Worm (Caenorhabditis elegans) whole organism, late embryonic: ENCODE measurements around the gene ife-2.

Source experiments
- F13H6.1 ChIP-seq: sonication (generic microtip); optimal IDR thresholded peaks from 2 replicates; lab custom pipeline; 2016; ENCODE audit warnings: missing genetic modification characterization, missing compliant biosample characterization
- K09A11.1 ChIP-seq: sonication (generic microtip); optimal IDR thresholded peaks from 2 replicates; lab custom pipeline; 2017; ENCODE audit warnings: antibody characterized with exemption, mild to moderate bottlenecking, missing genetic modification characterization, missing compliant biosample characterization; ENCODE audit not compliant: insufficient read depth
- T23F11.4 ChIP-seq: fragments of 200-800 bp; sonication (Bioruptor generic); optimal IDR thresholded peaks from 2 replicates; lab custom pipeline; 2018; ENCODE audit warnings: mild to moderate bottlenecking, missing genetic modification characterization, missing compliant biosample characterization
- Y22D7AL.16 ChIP-seq: sonication (generic microtip); optimal IDR thresholded peaks from 2 replicates; lab custom pipeline; 2016; ENCODE audit warnings: missing genetic modification characterization, missing compliant biosample characterization
- ceh-22 ChIP-seq: sonication (generic microtip); optimal IDR thresholded peaks from 2 replicates; lab custom pipeline; 2017; ENCODE audit warnings: missing biosample characterization, missing genetic modification characterization
- ceh-30 ChIP-seq: fragments of 150-350 bp; optimal IDR thresholded peaks from 2 replicates; lab custom pipeline; 2014; ENCODE audit warnings: missing biosample characterization, missing genetic modification characterization
- ceh-31 ChIP-seq: sonication (generic microtip); optimal IDR thresholded peaks from 2 replicates; lab custom pipeline; 2016; ENCODE audit warnings: missing genetic modification characterization, missing compliant biosample characterization
- ceh-6 ChIP-seq: fragments of 200-800 bp; sonication (Bioruptor generic); optimal IDR thresholded peaks from 2 replicates; lab custom pipeline; 2018; ENCODE audit warnings: mild to moderate bottlenecking, missing genetic modification characterization, missing compliant biosample characterization
- che-1 ChIP-seq: sonication (generic microtip); optimal IDR thresholded peaks from 2 replicates; lab custom pipeline; 2016; ENCODE audit warnings: mild to moderate bottlenecking, missing genetic modification characterization, missing compliant biosample characterization
- dmd-4 ChIP-seq: sonication (generic microtip); optimal IDR thresholded peaks from 2 replicates; lab custom pipeline; 2016; ENCODE audit warnings: borderline replicate concordance, missing genetic modification characterization, missing compliant biosample characterization
- dve-1 ChIP-seq: sonication (generic microtip); optimal IDR thresholded peaks from 2 replicates; lab custom pipeline; 2017; ENCODE audit warnings: antibody characterized with exemption, mild to moderate bottlenecking, missing genetic modification characterization, missing compliant biosample characterization
- elt-4 ChIP-seq: sonication (generic microtip); optimal IDR thresholded peaks from 2 replicates; lab custom pipeline; 2016; ENCODE audit warnings: missing genetic modification characterization, missing compliant biosample characterization
- eyg-1 ChIP-seq: sonication (generic microtip); optimal IDR thresholded peaks from 2 replicates; lab custom pipeline; 2016; ENCODE audit warnings: missing genotype, missing genetic modification characterization, missing compliant biosample characterization
- fkh-10 ChIP-seq: fragments of 150-350 bp; optimal IDR thresholded peaks from 2 replicates; lab custom pipeline; 2014; ENCODE audit warnings: missing biosample characterization, missing genetic modification reagents, missing genetic modification characterization
- fkh-6 ChIP-seq: sonication (generic microtip); optimal IDR thresholded peaks from 2 replicates; lab custom pipeline; 2016; ENCODE audit warnings: missing genetic modification characterization, missing compliant biosample characterization
- gmeb-2 ChIP-seq: sonication (generic microtip); optimal IDR thresholded peaks from 2 replicates; lab custom pipeline; 2016; ENCODE audit warnings: missing genetic modification characterization, inconsistent platforms, missing compliant biosample characterization
- hlh-30 ChIP-seq: sonication (generic microtip); optimal IDR thresholded peaks from 2 replicates; lab custom pipeline; 2017; ENCODE audit warnings: antibody characterized with exemption, missing genetic modification characterization, missing compliant biosample characterization; ENCODE audit not compliant: insufficient read depth
- hlh-6 ChIP-seq: sonication (generic microtip); optimal IDR thresholded peaks from 2 replicates; lab custom pipeline; 2016; ENCODE audit warnings: missing genotype, missing genetic modification characterization, missing compliant biosample characterization
- hlh-8 ChIP-seq: sonication (generic microtip); optimal IDR thresholded peaks from 2 replicates; lab custom pipeline; 2016; ENCODE audit warnings: missing genotype, missing genetic modification characterization, missing compliant biosample characterization
- lin-11 ChIP-seq: fragments of 200-800 bp; sonication (Bioruptor generic); optimal IDR thresholded peaks from 2 replicates; lab custom pipeline; 2018; ENCODE audit warnings: mild to moderate bottlenecking, missing genetic modification characterization, missing compliant biosample characterization
- madf-2 ChIP-seq: sonication (generic microtip); optimal IDR thresholded peaks from 2 replicates; lab custom pipeline; 2017; ENCODE audit warnings: missing genetic modification characterization, missing compliant biosample characterization
- nhr-232 ChIP-seq: sonication (generic microtip); optimal IDR thresholded peaks from 2 replicates; lab custom pipeline; 2016; ENCODE audit warnings: missing genetic modification characterization, missing compliant biosample characterization
- odd-2 ChIP-seq: sonication (generic microtip); optimal IDR thresholded peaks from 2 replicates; lab custom pipeline; 2017; ENCODE audit warnings: antibody characterized with exemption, mild to moderate bottlenecking, missing genetic modification characterization, missing compliant biosample characterization
- pag-3 ChIP-seq: sonication (generic microtip); optimal IDR thresholded peaks from 2 replicates; lab custom pipeline; 2016; ENCODE audit warnings: missing compliant biosample characterization, missing genetic modification characterization, borderline replicate concordance
- pat-9 ChIP-seq: fragments of 200-800 bp; sonication (Bioruptor generic); optimal IDR thresholded peaks from 2 replicates; lab custom pipeline; 2018; ENCODE audit warnings: mild to moderate bottlenecking, missing genetic modification characterization, moderate library complexity, missing compliant biosample characterization
- pha-2 ChIP-seq: sonication (generic microtip); optimal IDR thresholded peaks from 2 replicates; lab custom pipeline; 2017; ENCODE audit warnings: mild to moderate bottlenecking, missing genetic modification characterization, missing compliant biosample characterization
- pqm-1 ChIP-seq: sonication (generic microtip); optimal IDR thresholded peaks from 2 replicates; lab custom pipeline; 2016; ENCODE audit warnings: missing genetic modification characterization, missing compliant biosample characterization
- pros-1 ChIP-seq: fragments of 150-350 bp; optimal IDR thresholded peaks from 2 replicates; lab custom pipeline; 2014; ENCODE audit warnings: missing biosample characterization, missing genetic modification reagents, missing genetic modification characterization
- sdc-2 ChIP-seq: sonication (generic microtip); optimal IDR thresholded peaks from 2 replicates; lab custom pipeline; 2016; ENCODE audit warnings: missing genotype, missing genetic modification characterization, missing compliant biosample characterization
- sox-4 ChIP-seq: sonication (generic microtip); optimal IDR thresholded peaks from 2 replicates; lab custom pipeline; 2017; ENCODE audit warnings: mild to moderate bottlenecking, missing genetic modification characterization, inconsistent platforms, missing compliant biosample characterization
- syd-9 ChIP-seq: sonication (generic microtip); optimal IDR thresholded peaks from 2 replicates; lab custom pipeline; 2016; ENCODE audit warnings: mild to moderate bottlenecking, missing genetic modification characterization, moderate library complexity, missing compliant biosample characterization
- tbx-2 ChIP-seq: sonication (generic microtip); optimal IDR thresholded peaks from 2 replicates; lab custom pipeline; 2016; ENCODE audit warnings: missing genetic modification characterization, missing compliant biosample characterization
- tbx-7 ChIP-seq: sonication (generic microtip); optimal IDR thresholded peaks from 2 replicates; lab custom pipeline; 2016; ENCODE audit warnings: missing genotype, missing genetic modification characterization, missing compliant biosample characterization
- ttx-3 ChIP-seq: sonication (generic microtip); optimal IDR thresholded peaks from 2 replicates; lab custom pipeline; 2016; ENCODE audit warnings: missing genetic modification reagents, missing genetic modification characterization, missing compliant biosample characterization
- unc-55 ChIP-seq: sonication (generic microtip); optimal IDR thresholded peaks from 2 replicates; lab custom pipeline; 2017; ENCODE audit warnings: missing biosample characterization, missing genetic modification reagents, missing genetic modification characterization
- ztf-16 ChIP-seq: sonication (generic microtip); optimal IDR thresholded peaks from 2 replicates; lab custom pipeline; 2017; ENCODE audit warnings: missing genetic modification characterization, missing compliant biosample characterization

ife-2 gene

ce11 chrX:381029-381428 is 1.5 kb downstream of the ife-2 start:
- TF ChIP-seq eyg-1 (tag; lab: Kevin White, UChicago) (no peak), fkh-6 (no peak), elt-4 (tag; lab: Kevin White, UChicago) (no peak)

ce11 chrX:380505-380904 is 2.0 kb downstream of the ife-2 start, which contains the start of gene R04A9.3:
TSS of gene R04A9.3 (minus strand) at chrX:380605.
- no peak for TF ChIP-seq madf-2 (tag; lab: Kevin White, UChicago)
- no peak for TF ChIP-seq K09A11.1
- no peak for TF ChIP-seq hlh-8 (tag; lab: Kevin White, UChicago)
- TF ChIP-seq unc-55 = no peak
- no peak for TF ChIP-seq tbx-2 (tag; lab: Kevin White, UChicago)
- no peak for TF ChIP-seq fkh-10 (GFP tag; lab: Kevin White, UChicago)
- TF ChIP-seq nhr-232 = no peak
- no peak for TF ChIP-seq ttx-3 (tag; lab: Kevin White, UChicago)
- TF ChIP-seq hlh-30 = no peak
- TF ChIP-seq pat-9 (tag; lab: Kevin White, UChicago) = no peak
- no peak for TF ChIP-seq ztf-16 (tag; lab: Kevin White, UChicago)
- no peak for TF ChIP-seq che-1 (tag; lab: Kevin White, UChicago)
- no peak for TF ChIP-seq Y22D7AL.16 (tag; lab: Kevin White, UChicago)
- TF ChIP-seq, all 69 proteins: peak for 0

ce11 chrX:371761-372285 is 10.7 kb downstream of the ife-2 start, which contains the start of gene nrde-3:
TSS of gene nrde-3 (plus strand) at chrX:372235.
- no peak for TF ChIP-seq pros-1 (tag; lab: Kevin White, UChicago)
- peak; percentile 36 for TF ChIP-seq tbx-2 (tag; lab: Kevin White, UChicago)

ce11 chrX:369923-370322 is 12.6 kb downstream of the ife-2 start:
- TF ChIP-seq hlh-8 (tag; lab: Kevin White, UChicago) (no peak), K09A11.1 (no peak), tbx-7 (tag; lab: Kevin White, UChicago) (no peak), ceh-30 (tag; lab: Kevin White, UChicago) (no peak), sdc-2 (tag; lab: Kevin White, UChicago) (no peak), syd-9 (tag; lab: Kevin White, UChicago) (no peak)

- TF ChIP-seq ceh-6 (GFP tag; lab: Kevin White, UChicago) = no peak
- TF ChIP-seq ceh-22 (tag; lab: Kevin White, UChicago) = no peak
- no peak for TF ChIP-seq tbx-7 (tag; lab: Kevin White, UChicago)
- no peak for TF ChIP-seq madf-2 (tag; lab: Kevin White, UChicago)
- no peak for TF ChIP-seq ttx-3 (tag; lab: Kevin White, UChicago)
- TF ChIP-seq pag-3 (tag; lab: Kevin White, UChicago) = no peak
These were observed 22.0 kb downstream of the ife-2 start, which contains the start of gene C04E7.5 for ce11 chrX:360479-360878. TSS of gene C04E7.5 (plus strand) at chrX:360779.

ce11 chrX:357792-358191 is 24.7 kb downstream of the ife-2 start, which contains the start of gene C04E7.1:
TSS of gene C04E7.1 (plus strand) at chrX:358092.
- no peak for TF ChIP-seq lin-11 (tag; lab: Kevin White, UChicago)
- no peak for TF ChIP-seq odd-2 (tag; lab: Kevin White, UChicago)
- no peak for TF ChIP-seq gmeb-2 (tag; lab: Kevin White, UChicago)
- no peak for TF ChIP-seq hlh-30

ce11 chrX:353134-353669 is 29.3 kb downstream of the ife-2 start, which contains the start of gene sor-3:
TSS of gene sor-3 (plus strand) at chrX:353619.
- TF ChIP-seq pag-3 (tag; lab: Kevin White, UChicago) (peak; percentile 47), fkh-10 (GFP tag; lab: Kevin White, UChicago) (no peak), hlh-6 (tag; lab: Kevin White, UChicago) (peak; percentile 76), Y22D7AL.16 (tag; lab: Kevin White, UChicago) (peak; percentile 89), ceh-6 (GFP tag; lab: Kevin White, UChicago) (peak; percentile 76), ceh-30 (tag; lab: Kevin White, UChicago) (no peak), pros-1 (tag; lab: Kevin White, UChicago) (peak; percentile 16), ttx-3 (tag; lab: Kevin White, UChicago) (peak; percentile 82), F13H6.1 (tag; lab: Kevin White, UChicago) (peak; percentile 87), dmd-4 (tag; lab: Kevin White, UChicago) (peak; percentile 86), K09A11.1 (peak; percentile 70), unc-55 (peak; percentile 3), lin-11 (tag; lab: Kevin White, UChicago) (peak; percentile 86), eyg-1 (tag; lab: Kevin White, UChicago) (peak; percentile 75), T23F11.4 (GFP tag; lab: Kevin White, UChicago) (peak; percentile 84), gmeb-2 (tag; lab: Kevin White, UChicago) (peak; percentile 89), nhr-232 (peak; percentile 68), sox-4 (tag; lab: Kevin White, UChicago) (peak; percentile 82), pha-2 (tag; lab: Kevin White, UChicago) (peak; percentile 86), ceh-31 (tag; lab: Kevin White, UChicago) (peak; percentile 76), dve-1 (peak; percentile 70), pqm-1 (tag; lab: Kevin White, UChicago) (peak; percentile 85)
